Worm (Caenorhabditis elegans) whole organism, mixed stage, embryonic: Measurements from ENCODE around the gene Y22D7AL.16.

Experiments used
- M03D4.4 ChIP-seq: sonication (generic microtip); optimal IDR thresholded peaks from 2 replicates; lab custom pipeline; 2017; ENCODE audit warnings: mild to moderate bottlenecking, missing genetic modification characterization, missing compliant biosample characterization
- blmp-1 ChIP-seq: fragments of 150-350 bp; optimal IDR thresholded peaks from 2 replicates; lab custom pipeline; 2014; ENCODE audit warnings: missing biosample characterization, missing genetic modification characterization
- lin-13 ChIP-seq: fragments of 150-350 bp; optimal IDR thresholded peaks from 2 replicates; lab custom pipeline; 2014; ENCODE audit warnings: missing biosample characterization, missing genetic modification characterization
- lin-32 ChIP-seq: fragments of 200-800 bp; sonication (Bioruptor generic); optimal IDR thresholded peaks from 2 replicates; lab custom pipeline; 2018; ENCODE audit warnings: mild to moderate bottlenecking, missing genetic modification characterization, missing compliant biosample characterization
- lsy-2 ChIP-seq: fragments of 150-350 bp; optimal IDR thresholded peaks from 2 replicates; lab custom pipeline; 2014; ENCODE audit warnings: missing biosample characterization, missing genetic modification characterization
- mab-5 ChIP-seq: fragments of 150-350 bp; optimal IDR thresholded peaks from 2 replicates; lab custom pipeline; 2014; ENCODE audit warnings: missing biosample characterization, missing genetic modification characterization
- mls-2 ChIP-seq: sonication (generic microtip); optimal IDR thresholded peaks from 2 replicates; lab custom pipeline; 2016; ENCODE audit warnings: mild to moderate bottlenecking, missing genetic modification characterization, moderate library complexity, missing compliant biosample characterization
- nhr-237 ChIP-seq: fragments of 150-350 bp; optimal IDR thresholded peaks from 2 replicates; lab custom pipeline; 2014; ENCODE audit warnings: missing biosample characterization, missing genetic modification characterization
- nhr-76 ChIP-seq: sonication (generic microtip); optimal IDR thresholded peaks from 2 replicates; lab custom pipeline; 2017; ENCODE audit warnings: missing biosample characterization, missing genetic modification characterization
- pha-4 ChIP-seq: fragments of 150-350 bp; optimal IDR thresholded peaks from 2 replicates; lab custom pipeline; 2018; ENCODE audit warnings: missing biosample characterization, missing genetic modification reagents, missing genetic modification characterization
- snpc-4 ChIP-seq: fragments of 150-350 bp; optimal IDR thresholded peaks from 2 replicates; lab custom pipeline; 2014; ENCODE audit warnings: missing biosample characterization, missing genetic modification characterization
- unc-39 ChIP-seq: fragments of 150-350 bp; optimal IDR thresholded peaks from 2 replicates; lab custom pipeline; 2014; ENCODE audit warnings: missing biosample characterization, missing genetic modification characterization
- unc-62 ChIP-seq: fragments of 150-350 bp; optimal IDR thresholded peaks from 2 replicates; lab custom pipeline; 2014; ENCODE audit warnings: missing biosample characterization, missing genetic modification reagents, missing genetic modification characterization
- ztf-11 ChIP-seq: fragments of 150-350 bp; optimal IDR thresholded peaks from 2 replicates; lab custom pipeline; 2014; ENCODE audit warnings: missing biosample characterization, missing genetic modification characterization

ce11 chrIII:1662405-1662804 lies 2.6 kb downstream of the Y22D7AL.16 start:
- TF ChIP-seq mab-5 = no peak
- TF ChIP-seq nhr-76 (tag; lab: Kevin White, UChicago) = no peak
- no peak for TF ChIP-seq snpc-4 (tag; lab: Kevin White, UChicago)
- no peak for TF ChIP-seq blmp-1 (tag; lab: Kevin White, UChicago)
- no peak for TF ChIP-seq lsy-2 (tag; lab: Kevin White, UChicago)
- no peak for TF ChIP-seq unc-39
- no peak for TF ChIP-seq M03D4.4 (tag; lab: Kevin White, UChicago)
- no peak for TF ChIP-seq lin-13 (tag; lab: Kevin White, UChicago)
- no peak for TF ChIP-seq mls-2 (tag; lab: Kevin White, UChicago)
- no peak for TF ChIP-seq pha-4 (tag; lab: Kevin White, UChicago)
- TF ChIP-seq ztf-11 (tag; lab: Kevin White, UChicago) = no peak
- no peak for TF ChIP-seq unc-62 (GFP tag; lab: Kevin White, UChicago)
- no peak for TF ChIP-seq lin-32
- no peak for TF ChIP-seq nhr-237 (tag; lab: Kevin White, UChicago)
